Worm (Caenorhabditis elegans): ENCODE results near the gene C54D10.9.

- TF ChIP-seq lsy-2 (tag; optimal IDR thresholded peaks at IDR 0.05) (no peak), nhr-237 (tag; optimal IDR thresholded peaks at IDR 0.05) (no peak), snpc-4 (tag; optimal IDR thresholded peaks at IDR 0.05) (no peak), hlh-1 (tag; optimal IDR thresholded peaks at IDR 0.05) (no peak), elt-1 (tag; optimal IDR thresholded peaks at IDR 0.05; ENCODE audit: borderline replicate concordance, insufficient read depth) (no peak), elt-3 (tag; optimal IDR thresholded peaks at IDR 0.05) (no peak)
These were observed 28.4 kb downstream of the C54D10.9 start for ce11 chrV:12475360-12475759.
